Fruit fly (Drosophila melanogaster) whole organism, embryonic: ENCODE data around the gene GAPsec.

Experiments
- Antp ChIP-seq: fragments of 200-800 bp; sonication (Bioruptor generic); optimal IDR thresholded peaks from 3 replicates; lab custom pipeline; 2016; ENCODE audit warnings: missing biosample characterization, missing genetic modification characterization
- Asciz ChIP-seq: fragments of 200-800 bp; sonication (Bioruptor generic); optimal IDR thresholded peaks from 2 replicates; lab custom pipeline; 2017; ENCODE audit warnings: missing biosample characterization, mild to moderate bottlenecking, missing genetic modification characterization, missing genetic modification reagents
- Bgb ChIP-seq: fragments of 200-800 bp; sonication (Bioruptor generic); IDR thresholded peaks from 2 replicates; pipeline ENCODE4 v1.3.6; 2022; ENCODE audit warnings: missing biosample characterization, missing genetic modification characterization; ENCODE audit not compliant: partially characterized antibody
- CG14014 ChIP-seq: fragments of 200-800 bp; sonication (Bioruptor generic); IDR thresholded peaks from 2 replicates; pipeline ENCODE4 v1.3.6; 2022; ENCODE audit warnings: missing biosample characterization, missing genetic modification characterization
- CG15696 ChIP-seq: fragments of 200-800 bp; sonication (Bioruptor generic); optimal IDR thresholded peaks from 2 replicates; lab custom pipeline; 2019; ENCODE audit warnings: missing biosample characterization, mild to moderate bottlenecking, missing genetic modification characterization, moderate library complexity
- CG18011 ChIP-seq: fragments of 200-800 bp; sonication (Bioruptor generic); optimal IDR thresholded peaks from 2 replicates; lab custom pipeline; 2017; ENCODE audit warnings: missing biosample characterization, missing genetic modification characterization, mild to moderate bottlenecking, moderate library complexity, missing genotype
- CG18619 ChIP-seq: fragments of 200-800 bp; sonication (Bioruptor generic); optimal IDR thresholded peaks from 3 replicates; lab custom pipeline; 2017; ENCODE audit warnings: missing biosample characterization, mild to moderate bottlenecking, missing genetic modification characterization
- CG2712 ChIP-seq: fragments of 200-800 bp; optimal IDR thresholded peaks from 3 replicates; lab custom pipeline; 2019; ENCODE audit warnings: missing biosample characterization, mild to moderate bottlenecking, missing genetic modification characterization, moderate library complexity
- CG34224 ChIP-seq: fragments of 200-800 bp; sonication (Bioruptor generic); IDR thresholded peaks from 3 replicates; pipeline ENCODE4 v1.3.6; 2022; ENCODE audit warnings: missing biosample characterization, missing genetic modification characterization; ENCODE audit not compliant: partially characterized antibody
- CG5953 ChIP-seq: fragments of 200-800 bp; sonication (Bioruptor generic); IDR thresholded peaks from 2 replicates; pipeline ENCODE4 v1.3.6; 2022; ENCODE audit warnings: missing biosample characterization, missing genetic modification characterization
- CG7786 ChIP-seq: fragments of 200-800 bp; sonication (Bioruptor generic); optimal IDR thresholded peaks from 2 replicates; lab custom pipeline; 2016; ENCODE audit warnings: missing biosample characterization, missing genetic modification characterization
- CG8089 ChIP-seq: fragments of 200-800 bp; sonication (Bioruptor generic); optimal IDR thresholded peaks from 3 replicates; lab custom pipeline; 2016; ENCODE audit warnings: missing biosample characterization, missing genetic modification characterization
- CG9609 ChIP-seq: fragments of 200-800 bp; sonication (Bioruptor generic); optimal IDR thresholded peaks from 3 replicates; lab custom pipeline; 2016; ENCODE audit warnings: missing biosample characterization, missing genetic modification characterization
- E2f1 ChIP-seq: fragments of 200-800 bp; sonication (Bioruptor generic); IDR thresholded peaks from 2 replicates; pipeline ENCODE4 v1.3.6; 2022; ENCODE audit warnings: missing biosample characterization, missing genetic modification characterization
- Hr51 ChIP-seq, 2 experiments: fragments of 200-800 bp; sonication (Bioruptor generic); optimal IDR thresholded peaks; 2 replicates in 1 of 2; 3 replicates in 1 of 2; lab custom pipeline; 2016 to 2018; ENCODE audit warnings: missing biosample characterization in 2 of 2, missing genetic modification characterization in 2 of 2, mild to moderate bottlenecking in 1 of 2, moderate library complexity in 1 of 2
- Nf-YC ChIP-seq: fragments of 200-800 bp; optimal IDR thresholded peaks from 3 replicates; lab custom pipeline; 2019; ENCODE audit warnings: missing biosample characterization, mild to moderate bottlenecking, missing genetic modification characterization, moderate library complexity
- Sox102F ChIP-seq: fragments of 200-800 bp; sonication (Bioruptor generic); optimal IDR thresholded peaks from 2 replicates; lab custom pipeline; 2018; ENCODE audit warnings: missing biosample characterization, mild to moderate bottlenecking, missing genetic modification characterization, moderate library complexity
- TFAM ChIP-seq: fragments of 200-800 bp; sonication (Bioruptor generic); optimal IDR thresholded peaks from 2 replicates; lab custom pipeline; 2017; ENCODE audit warnings: missing biosample characterization, missing genetic modification characterization, inconsistent platforms
- al ChIP-seq: fragments of 200-800 bp; sonication (Bioruptor generic); IDR thresholded peaks from 2 replicates; pipeline ENCODE4 v1.3.6; 2022; ENCODE audit warnings: missing biosample characterization, missing genetic modification characterization
- bcd ChIP-seq: fragments of 200-800 bp; sonication (Bioruptor generic); optimal IDR thresholded peaks from 2 replicates; lab custom pipeline; 2017; ENCODE audit warnings: missing biosample characterization, mild to moderate bottlenecking, missing genetic modification characterization
- bigmax ChIP-seq: fragments of 200-800 bp; sonication (Bioruptor generic); optimal IDR thresholded peaks from 2 replicates; lab custom pipeline; 2018; ENCODE audit warnings: missing biosample characterization, mild to moderate bottlenecking, missing genetic modification characterization
- cas ChIP-seq: fragments of 200-800 bp; sonication (Bioruptor generic); IDR thresholded peaks from 2 replicates; pipeline ENCODE4 v1.3.6; 2022; ENCODE audit warnings: missing biosample characterization, missing genetic modification characterization
- dpn ChIP-seq, 2 experiments: fragments of 200-800 bp; sonication (Bioruptor generic); optimal IDR thresholded peaks; 3 replicates each; lab custom pipeline; 2016; ENCODE audit warnings: missing biosample characterization in 2 of 2, missing genetic modification characterization in 2 of 2
- en ChIP-seq: fragments of 200-800 bp; sonication (Bioruptor generic); optimal IDR thresholded peaks from 2 replicates; lab custom pipeline; 2016; ENCODE audit warnings: missing biosample characterization, missing genetic modification characterization
- eve ChIP-seq, 2 experiments: fragments of >200 bp; optimal IDR thresholded peaks; 2 replicates each; lab custom pipeline; 2017; ENCODE audit warnings: missing biosample characterization in 2 of 2, missing genetic modification characterization in 2 of 2
- eyg ChIP-seq: fragments of 200-800 bp; sonication (Bioruptor generic); optimal IDR thresholded peaks from 3 replicates; lab custom pipeline; 2016; ENCODE audit warnings: missing biosample characterization, missing genetic modification characterization
- gcm2 ChIP-seq: fragments of 200-800 bp; sonication (Bioruptor generic); optimal IDR thresholded peaks from 2 replicates; lab custom pipeline; 2016; ENCODE audit warnings: missing biosample characterization, missing genetic modification characterization
- grn ChIP-seq: fragments of 200-800 bp; sonication (Bioruptor generic); optimal IDR thresholded peaks from 3 replicates; lab custom pipeline; 2017; ENCODE audit warnings: missing biosample characterization, missing genetic modification characterization
- gsb ChIP-seq: fragments of 200-800 bp; sonication (Bioruptor generic); IDR thresholded peaks from 2 replicates; pipeline ENCODE4 v1.3.6; 2022; ENCODE audit warnings: missing biosample characterization, missing genetic modification characterization
- hb ChIP-seq: fragments of 200-800 bp; sonication (Bioruptor generic); IDR thresholded peaks from 3 replicates; pipeline ENCODE4 v1.3.6; 2022; ENCODE audit warnings: missing biosample characterization, missing genetic modification characterization; ENCODE audit not compliant: partially characterized antibody
- hbn ChIP-seq: fragments of 200-800 bp; sonication (Bioruptor generic); IDR thresholded peaks from 2 replicates; pipeline ENCODE4 v1.3.6; 2022; ENCODE audit warnings: missing biosample characterization, missing genetic modification characterization; ENCODE audit not compliant: partially characterized antibody
- lab ChIP-seq: fragments of 200-800 bp; sonication (Bioruptor generic); optimal IDR thresholded peaks from 3 replicates; lab custom pipeline; 2017; ENCODE audit warnings: missing biosample characterization, missing genetic modification characterization, mild to moderate bottlenecking, moderate library complexity, missing genetic modification reagents
- nerfin-1 ChIP-seq: fragments of 200-800 bp; sonication (Bioruptor generic); optimal IDR thresholded peaks from 3 replicates; lab custom pipeline; 2019; ENCODE audit warnings: missing biosample characterization, mild to moderate bottlenecking, missing genetic modification characterization, moderate library complexity
- pros ChIP-seq: fragments of 200-800 bp; sonication (Bioruptor generic); optimal IDR thresholded peaks from 3 replicates; lab custom pipeline; 2019; ENCODE audit warnings: missing biosample characterization, mild to moderate bottlenecking, missing genetic modification characterization, moderate library complexity
- pzg ChIP-seq: fragments of 200-800 bp; sonication (Bioruptor generic); optimal IDR thresholded peaks from 3 replicates; lab custom pipeline; 2018; ENCODE audit warnings: missing biosample characterization, mild to moderate bottlenecking, missing genetic modification characterization, moderate library complexity
- row ChIP-seq: fragments of 200-800 bp; sonication (Bioruptor generic); IDR thresholded peaks from 3 replicates; pipeline ENCODE4 v1.3.6; 2022; ENCODE audit warnings: missing biosample characterization, missing genetic modification characterization
- salm ChIP-seq: fragments of 200-800 bp; sonication (Bioruptor generic); optimal IDR thresholded peaks from 2 replicates; lab custom pipeline; 2018; ENCODE audit warnings: missing biosample characterization, mild to moderate bottlenecking, missing genetic modification characterization
- tna ChIP-seq: fragments of 200-800 bp; sonication (Bioruptor generic); IDR thresholded peaks from 2 replicates; pipeline ENCODE4 v1.3.6; 2022; ENCODE audit warnings: missing biosample characterization, missing genetic modification characterization; ENCODE audit not compliant: partially characterized antibody
- usp ChIP-seq: fragments of >200 bp; optimal IDR thresholded peaks from 2 replicates; lab custom pipeline; 2017; ENCODE audit warnings: missing biosample characterization, missing genetic modification characterization
- vnd ChIP-seq: fragments of 200-800 bp; sonication (Bioruptor generic); IDR thresholded peaks from 3 replicates; pipeline ENCODE4 v1.3.6; 2022; ENCODE audit warnings: missing biosample characterization, missing genetic modification characterization; ENCODE audit not compliant: partially characterized antibody
- zfh2 ChIP-seq: fragments of 200-800 bp; sonication (Bioruptor generic); optimal IDR thresholded peaks from 2 replicates; lab custom pipeline; 2016; ENCODE audit warnings: missing biosample characterization, missing genetic modification characterization

The GAPsec gene

dm6 chr3L:8672199-8673059, 48.7 kb upstream of the GAPsec start (continued):
- TF ChIP-seq lab (GFP tag; lab: Kevin White, UChicago) (peak; percentile 70), CG34224 (GFP tag; lab: Robert Waterston, UW) (0 out of 3 replicates have a peak, but pooled peaks have one; percentile 14), TFAM (no peak), hb (GFP tag; lab: Robert Waterston, UW) (0 out of 3 replicates have a peak, but pooled peaks have one; percentile 29), tna (no peak), Asciz (GFP tag; lab: Kevin White, UChicago) (no peak), bcd (GFP tag; lab: Kevin White, UChicago) (no peak), CG14014 (GFP tag; lab: Robert Waterston, UW) (peak; percentile 45), dpn (GFP tag; optimal IDR thresholded peaks at IDR 0.05; lab: Kevin White, UChicago) (peak; percentile 23 to 34), bigmax (GFP tag; lab: Kevin White, UChicago) (no peak), usp (no peak), grn (no peak), CG9609 (GFP tag; lab: Kevin White, UChicago) (no peak), CG18619 (GFP tag; lab: Kevin White, UChicago) (peak; percentile 45), CG5953 (GFP tag; lab: Robert Waterston, UW) (no peak), hbn (GFP tag; lab: Robert Waterston, UW) (no peak), E2f1 (GFP tag; lab: Robert Waterston, UW) (peak; percentile 17; the same call in 1 of the 2 replicates), eve (GFP tag; optimal IDR thresholded peaks at IDR 0.05; lab: Kevin White, UChicago) (no peak), Nf-YC (tag; lab: Kevin White, UChicago) (no peak), en (no peak), gcm2 (GFP tag; lab: Kevin White, UChicago) (no peak), salm (tag; lab: Kevin White, UChicago) (no peak), vnd (GFP tag; lab: Robert Waterston, UW) (no peak), pzg (GFP tag; lab: Kevin White, UChicago) (no peak), gsb (no peak), row (peak; percentile 63), eyg (no peak), cas (GFP tag; lab: Robert Waterston, UW) (no peak), CG18011 (GFP tag; lab: Kevin White, UChicago) (no peak), Bgb (GFP tag; lab: Robert Waterston, UW) (peak; percentile 22; the same call in 1 of the 2 replicates), nerfin-1 (no peak), CG2712 (tag; lab: Kevin White, UChicago) (peak; percentile 10), Sox102F (GFP tag; lab: Kevin White, UChicago) (peak; percentile 51), zfh2 (GFP tag; lab: Kevin White, UChicago) (peak; percentile 27), CG7786 (peak; percentile 39), CG8089 (no peak), Hr51 (GFP tag; optimal IDR thresholded peaks at IDR 0.05; lab: Kevin White, UChicago) (peak in 1 of 2 experiments; percentile 65), pros (GFP tag; lab: Kevin White, UChicago) (no peak), al (peak; percentile 45; the same call in 1 of the 2 replicates), Antp (GFP tag; lab: Kevin White, UChicago) (no peak), CG15696 (tag; lab: Kevin White, UChicago) (no peak)
